Fruit fly (Drosophila melanogaster) whole organism, embryonic: Measurements from ENCODE around the gene Btnd.

ENCODE experiments used
- CG1603 ChIP-seq: fragments of 200-800 bp; sonication (Bioruptor generic); optimal IDR thresholded peaks from 2 replicates; lab custom pipeline; 2019; ENCODE audit warnings: missing biosample characterization, mild to moderate bottlenecking, missing genetic modification characterization, moderate library complexity
- CG17802 ChIP-seq: fragments of 200-800 bp; sonication (Bioruptor generic); optimal IDR thresholded peaks from 2 replicates; lab custom pipeline; 2018; ENCODE audit warnings: missing biosample characterization, mild to moderate bottlenecking, missing genetic modification characterization, moderate library complexity
- CG1832 ChIP-seq: fragments of 200-800 bp; sonication (Bioruptor generic); optimal IDR thresholded peaks from 2 replicates; lab custom pipeline; 2017; ENCODE audit warnings: missing biosample characterization, mild to moderate bottlenecking, missing genetic modification characterization, inconsistent platforms
- CG2199 ChIP-seq: fragments of 200-800 bp; sonication (Bioruptor generic); IDR thresholded peaks from 3 replicates; pipeline ENCODE4 v1.3.6; 2022; ENCODE audit warnings: missing biosample characterization, missing genetic modification characterization
- CG4328 ChIP-seq: fragments of 200-800 bp; sonication (Bioruptor generic); optimal IDR thresholded peaks from 3 replicates; lab custom pipeline; 2017; ENCODE audit warnings: missing biosample characterization, missing genetic modification reagents, missing genetic modification characterization
- CG4820 ChIP-seq: fragments of 200-800 bp; sonication (Bioruptor generic); optimal IDR thresholded peaks from 3 replicates; lab custom pipeline; 2016; ENCODE audit warnings: missing biosample characterization, missing genetic modification characterization
- CG7357 ChIP-seq: fragments of 200-800 bp; sonication (Bioruptor generic); IDR thresholded peaks from 3 replicates; pipeline ENCODE4 v1.3.6; 2022; ENCODE audit warnings: missing biosample characterization, missing genetic modification characterization
- HLH3B ChIP-seq: fragments of 200-800 bp; sonication (Bioruptor generic); IDR thresholded peaks from 2 replicates; pipeline ENCODE4 v1.3.6; 2022; ENCODE audit warnings: missing biosample characterization, missing genetic modification characterization
- Kr ChIP-seq: fragments of 200-800 bp; sonication (Bioruptor generic); optimal IDR thresholded peaks from 2 replicates; lab custom pipeline; 2017; ENCODE audit warnings: missing biosample characterization, mild to moderate bottlenecking, missing genetic modification characterization
- corto ChIP-seq: fragments of 200-800 bp; sonication (Bioruptor generic); optimal IDR thresholded peaks from 2 replicates; lab custom pipeline; 2016; ENCODE audit warnings: missing biosample characterization, mild to moderate bottlenecking, missing genetic modification characterization, moderate library complexity
- gsb ChIP-seq: fragments of 200-800 bp; sonication (Bioruptor generic); IDR thresholded peaks from 2 replicates; pipeline ENCODE4 v1.3.6; 2022; ENCODE audit warnings: missing biosample characterization, missing genetic modification characterization
- scrt ChIP-seq: fragments of 200-800 bp; sonication (Bioruptor generic); optimal IDR thresholded peaks from 2 replicates; lab custom pipeline; 2018; ENCODE audit warnings: missing biosample characterization, mild to moderate bottlenecking, missing genetic modification characterization, moderate library complexity
- wdn ChIP-seq: fragments of 200-800 bp; sonication (Bioruptor generic); IDR thresholded peaks from 2 replicates; pipeline ENCODE4 v1.3.6; 2022; ENCODE audit warnings: missing biosample characterization, missing genetic modification characterization

- TF ChIP-seq CG7357 (no peak), CG2199 (GFP tag; lab: Robert Waterston, UW) (no peak), scrt (GFP tag; lab: Kevin White, UChicago) (no peak), gsb (GFP tag; lab: Robert Waterston, UW) (no peak), HLH3B (GFP tag; lab: Robert Waterston, UW) (no peak), CG4820 (GFP tag; lab: Kevin White, UChicago) (no peak), CG17802 (tag; lab: Kevin White, UChicago) (no peak), corto (GFP tag; lab: Kevin White, UChicago) (no peak), CG1832 (GFP tag; lab: Kevin White, UChicago) (no peak), CG4328 (GFP tag; lab: Kevin White, UChicago) (no peak), Kr (GFP tag; lab: Kevin White, UChicago) (no peak), CG1603 (tag; lab: Kevin White, UChicago) (no peak), wdn (GFP tag; lab: Robert Waterston, UW) (no peak)
Measured at dm6 chrX:6219227-6219626, at the start of gene Btnd.
